1 fruit fly cellular context compared by ENCODE assay signal in genomic region chr3R:23992823-23993797, dm6.
TF ChIP-seq lines count a peak whose summit lies in the region.

Epp (minus strand) TSS chr3R:23992916.
Rab7 (plus strand) TSS chr3R:23993008.

TF ChIP-seq in whole organism, embryonic, 481 proteins besides CTCF, POLR2A, EP300 and RAD21 (continued from another document and continues in another):
- TF ChIP-seq CG9876 (GFP tag; optimal IDR thresholded peaks at IDR 0.05; lab: Kevin White, UChicago): no peak
- TF ChIP-seq ase (GFP tag; IDR thresholded peaks at IDR 0.05; lab: Robert Waterston, UW): no peak
- no peak for TF ChIP-seq Eip74EF (GFP tag; optimal IDR thresholded peaks at IDR 0.05; lab: Kevin White, UChicago)
- peak; percentile 55 for TF ChIP-seq CG9609 (GFP tag; optimal IDR thresholded peaks at IDR 0.05; lab: Kevin White, UChicago)
- peak; percentile 32; the same call in 1 of the 3 replicates for TF ChIP-seq dysf (GFP tag; IDR thresholded peaks at IDR 0.05; lab: Robert Waterston, UW)
- TF ChIP-seq Rx (GFP tag; IDR thresholded peaks at IDR 0.05; lab: Robert Waterston, UW): 0 out of 2 replicates have a peak, but pooled peaks have one; percentile 2
- peak; percentile 10 for TF ChIP-seq tin (GFP tag; optimal IDR thresholded peaks at IDR 0.05; lab: Kevin White, UChicago)
- peak; percentile 20; the same call in 1 of the 2 replicates for TF ChIP-seq E2f2 (GFP tag; IDR thresholded peaks at IDR 0.05; lab: Robert Waterston, UW)
- TF ChIP-seq H2.0 (GFP tag; IDR thresholded peaks at IDR 0.05; lab: Robert Waterston, UW): no peak
- TF ChIP-seq CG18764 (GFP tag; optimal IDR thresholded peaks at IDR 0.05; lab: Kevin White, UChicago): peak; percentile 30
- peak; percentile 24 for TF ChIP-seq CG1647 (GFP tag; optimal IDR thresholded peaks at IDR 0.05; lab: Kevin White, UChicago)
- TF ChIP-seq hbn (GFP tag; IDR thresholded peaks at IDR 0.05; lab: Robert Waterston, UW; ENCODE audit: partially characterized antibody): peak; percentile 89
- TF ChIP-seq ab (GFP tag; optimal IDR thresholded peaks at IDR 0.05; lab: Kevin White, UChicago): no peak
- no peak for TF ChIP-seq BtbVII (GFP tag; optimal IDR thresholded peaks at IDR 0.05; lab: Kevin White, UChicago)
- TF ChIP-seq vfl (GFP tag; optimal IDR thresholded peaks at IDR 0.05; lab: Kevin White, UChicago): peak; percentile 8
- TF ChIP-seq CG12236 (GFP tag; optimal IDR thresholded peaks at IDR 0.05; lab: Kevin White, UChicago): no peak
- no peak for TF ChIP-seq CG15011 (GFP tag; optimal IDR thresholded peaks at IDR 0.05; lab: Kevin White, UChicago)
- TF ChIP-seq CG2116 (GFP tag; optimal IDR thresholded peaks at IDR 0.05; lab: Kevin White, UChicago): peak; percentile 95
- peak in 1 of 2 experiments; percentile 24 for TF ChIP-seq bsh (GFP tag; optimal IDR thresholded peaks at IDR 0.05; lab: Kevin White, UChicago)
- TF ChIP-seq cato (GFP tag; optimal IDR thresholded peaks at IDR 0.05; lab: Kevin White, UChicago; ENCODE audit: borderline replicate concordance): no peak
- peak; percentile 30 for TF ChIP-seq CG10654 (GFP tag; optimal IDR thresholded peaks at IDR 0.05; lab: Kevin White, UChicago)
- TF ChIP-seq CG6254 (GFP tag; optimal IDR thresholded peaks at IDR 0.05; lab: Kevin White, UChicago): no peak
- TF ChIP-seq HHEX (GFP tag; optimal IDR thresholded peaks at IDR 0.05; lab: Kevin White, UChicago): peak; percentile 23
- no peak for TF ChIP-seq CG14050 (GFP tag; IDR thresholded peaks at IDR 0.05; lab: Robert Waterston, UW)
- TF ChIP-seq Hmr (GFP tag; optimal IDR thresholded peaks at IDR 0.05; lab: Kevin White, UChicago): peak; percentile 44
- TF ChIP-seq cg (GFP tag; optimal IDR thresholded peaks at IDR 0.05; lab: Kevin White, UChicago): peak; percentile 96
- no peak for TF ChIP-seq wek (GFP tag; optimal IDR thresholded peaks at IDR 0.05; lab: Kevin White, UChicago)
- peak; percentile 76 for TF ChIP-seq gcm (GFP tag; optimal IDR thresholded peaks at IDR 0.05; lab: Kevin White, UChicago)
- peak; percentile 56 for TF ChIP-seq lbe (GFP tag; optimal IDR thresholded peaks at IDR 0.05; lab: Kevin White, UChicago)
- peak; percentile 96 for TF ChIP-seq chinmo (GFP tag; IDR thresholded peaks at IDR 0.05; lab: Robert Waterston, UW; ENCODE audit: partially characterized antibody)
- peak; percentile 88 for TF ChIP-seq HLH4C (GFP tag; IDR thresholded peaks at IDR 0.05; lab: Robert Waterston, UW; ENCODE audit: partially characterized antibody)
- no peak for TF ChIP-seq usp (GFP tag; optimal IDR thresholded peaks at IDR 0.05; lab: Kevin White, UChicago)
- TF ChIP-seq pho (GFP tag; optimal IDR thresholded peaks at IDR 0.05; lab: Kevin White, UChicago): peak; percentile 66
- peak; percentile 96 for TF ChIP-seq Bgb (GFP tag; IDR thresholded peaks at IDR 0.05; lab: Robert Waterston, UW; ENCODE audit: partially characterized antibody)
- TF ChIP-seq esg (GFP tag; conservative IDR thresholded peaks at IDR 0.05; lab: Robert Waterston, UW): no peak
- no peak for TF ChIP-seq Bdp1 (GFP tag; optimal IDR thresholded peaks at IDR 0.05; lab: Kevin White, UChicago)
- TF ChIP-seq CG10274 (GFP tag; optimal IDR thresholded peaks at IDR 0.05; lab: Kevin White, UChicago): no peak
- no peak for TF ChIP-seq CG31365 (tag; optimal IDR thresholded peaks at IDR 0.05; lab: Kevin White, UChicago)
- no peak for TF ChIP-seq CG8478 (optimal IDR thresholded peaks at IDR 0.05; lab: Kevin White, UChicago)
- no peak for TF ChIP-seq CG15269 (tag; optimal IDR thresholded peaks at IDR 0.05; lab: Kevin White, UChicago)
- TF ChIP-seq zf30C (GFP tag; optimal IDR thresholded peaks at IDR 0.05; lab: Kevin White, UChicago): no peak
- peak; percentile 45 for TF ChIP-seq Nf-YB (GFP tag; optimal IDR thresholded peaks at IDR 0.05; lab: Kevin White, UChicago)
- TF ChIP-seq CG12659 (GFP tag; optimal IDR thresholded peaks at IDR 0.05; lab: Kevin White, UChicago): peak; percentile 75
- TF ChIP-seq HLHmδ (GFP tag; optimal IDR thresholded peaks at IDR 0.05; lab: Kevin White, UChicago): no peak
- TF ChIP-seq jing (GFP tag; optimal IDR thresholded peaks at IDR 0.05; lab: Kevin White, UChicago): no peak
- peak; percentile 28 for TF ChIP-seq CG10543 (GFP tag; optimal IDR thresholded peaks at IDR 0.05; lab: Kevin White, UChicago)
- no peak for TF ChIP-seq ara (GFP tag; IDR thresholded peaks at IDR 0.05; lab: Robert Waterston, UW)
- no peak for TF ChIP-seq NC2α (GFP tag; optimal IDR thresholded peaks at IDR 0.05; lab: Kevin White, UChicago)
- TF ChIP-seq insv (GFP tag; optimal IDR thresholded peaks at IDR 0.05; lab: Kevin White, UChicago): no peak
- no peak for TF ChIP-seq CG1529 (GFP tag; optimal IDR thresholded peaks at IDR 0.05; lab: Kevin White, UChicago)
- TF ChIP-seq CG7556 (GFP tag; optimal IDR thresholded peaks at IDR 0.05; lab: Kevin White, UChicago): no peak
- TF ChIP-seq CG15601 (tag; optimal IDR thresholded peaks at IDR 0.05; lab: Kevin White, UChicago): peak; percentile 28
- peak; percentile 53 to 67 for TF ChIP-seq dpn (GFP tag; optimal IDR thresholded peaks at IDR 0.05; lab: Kevin White, UChicago)
- no peak for TF ChIP-seq cad (GFP tag; optimal IDR thresholded peaks at IDR 0.05; lab: Kevin White, UChicago)
- peak; percentile 80 for TF ChIP-seq Nf-YC (tag; optimal IDR thresholded peaks at IDR 0.05; lab: Kevin White, UChicago)
- peak; percentile 64 for TF ChIP-seq CG2129 (GFP tag; IDR thresholded peaks at IDR 0.05; lab: Robert Waterston, UW; ENCODE audit: partially characterized antibody)
- peak; percentile 36 for TF ChIP-seq Dad (GFP tag; optimal IDR thresholded peaks at IDR 0.05; lab: Kevin White, UChicago)
- TF ChIP-seq peb (GFP tag; IDR thresholded peaks at IDR 0.05; lab: Robert Waterston, UW): no peak
- TF ChIP-seq CG4707 (GFP tag; optimal IDR thresholded peaks at IDR 0.05; lab: Kevin White, UChicago): peak; percentile 15
- peak; percentile 51 for TF ChIP-seq Xbp1 (GFP tag; optimal IDR thresholded peaks at IDR 0.05; lab: Kevin White, UChicago)
- peak; percentile 75 for TF ChIP-seq CG3847 (GFP tag; IDR thresholded peaks at IDR 0.05; lab: Robert Waterston, UW)
- TF ChIP-seq CG17912 (GFP tag; optimal IDR thresholded peaks at IDR 0.05; lab: Kevin White, UChicago): peak; percentile 22
- no peak for TF ChIP-seq dimm (GFP tag; IDR thresholded peaks at IDR 0.05; lab: Robert Waterston, UW)
- TF ChIP-seq knrl (GFP tag; IDR thresholded peaks at IDR 0.05; lab: Robert Waterston, UW; ENCODE audit: partially characterized antibody): peak; percentile 91
- no peak for TF ChIP-seq Hey (tag; optimal IDR thresholded peaks at IDR 0.05; lab: Kevin White, UChicago)
- TF ChIP-seq CG6683 (GFP tag; optimal IDR thresholded peaks at IDR 0.05; lab: Kevin White, UChicago): peak; percentile 32
- no peak for TF ChIP-seq Sox102F (GFP tag; optimal IDR thresholded peaks at IDR 0.05; lab: Kevin White, UChicago)
- TF ChIP-seq CG30020 (tag; optimal IDR thresholded peaks at IDR 0.05; lab: Kevin White, UChicago): peak; percentile 44
- TF ChIP-seq nom (GFP tag; optimal IDR thresholded peaks at IDR 0.05; lab: Kevin White, UChicago): peak; percentile 90
- peak; percentile 88 for TF ChIP-seq CG17186 (GFP tag; optimal IDR thresholded peaks at IDR 0.05; lab: Kevin White, UChicago)
- no peak for TF ChIP-seq tgo (GFP tag; IDR thresholded peaks at IDR 0.05; lab: Robert Waterston, UW)
- no peak for TF ChIP-seq CG31388 (GFP tag; optimal IDR thresholded peaks at IDR 0.05; lab: Kevin White, UChicago)
- TF ChIP-seq Hsf (GFP tag; optimal IDR thresholded peaks at IDR 0.05; lab: Kevin White, UChicago): peak; percentile 7
- TF ChIP-seq toy (GFP tag; IDR thresholded peaks at IDR 0.05; lab: Robert Waterston, UW): no peak
- no peak for TF ChIP-seq rib (GFP tag; IDR thresholded peaks at IDR 0.05; lab: Robert Waterston, UW)
- no peak for TF ChIP-seq CG6854 (GFP tag; optimal IDR thresholded peaks at IDR 0.05; lab: Kevin White, UChicago)
- TF ChIP-seq trh (GFP tag; optimal IDR thresholded peaks at IDR 0.05; lab: Kevin White, UChicago): no peak
- no peak for TF ChIP-seq ssp (GFP tag; IDR thresholded peaks at IDR 0.05; lab: Robert Waterston, UW)
- TF ChIP-seq CG17829 (tag; optimal IDR thresholded peaks at IDR 0.05; lab: Kevin White, UChicago): peak; percentile 36
- TF ChIP-seq Hmx (GFP tag; optimal IDR thresholded peaks at IDR 0.05; lab: Kevin White, UChicago): no peak
- TF ChIP-seq BEAF-32 (GFP tag; optimal IDR thresholded peaks at IDR 0.05; lab: Kevin White, UChicago): peak; percentile 94
- peak; percentile 17 for TF ChIP-seq mirr (GFP tag; optimal IDR thresholded peaks at IDR 0.05; lab: Kevin White, UChicago)
- no peak; the same call in 3 of the 4 replicates for TF ChIP-seq Gug (GFP tag; IDR thresholded peaks at IDR 0.05; lab: Robert Waterston, UW)
- peak; percentile 90 for TF ChIP-seq CG16813 (GFP tag; IDR thresholded peaks at IDR 0.05; lab: Robert Waterston, UW; ENCODE audit: partially characterized antibody)
- no peak for TF ChIP-seq Ada2b (GFP tag; IDR thresholded peaks at IDR 0.05; lab: Robert Waterston, UW)
- peak; percentile 12 for TF ChIP-seq ewg (GFP tag; optimal IDR thresholded peaks at IDR 0.05; lab: Kevin White, UChicago)
- TF ChIP-seq Usf (GFP tag; optimal IDR thresholded peaks at IDR 0.05; lab: Kevin White, UChicago): no peak
- peak; percentile 88 for TF ChIP-seq nerfin-1 (tag; optimal IDR thresholded peaks at IDR 0.05; lab: Kevin White, UChicago)
- no peak for TF ChIP-seq CG13775 (GFP tag; optimal IDR thresholded peaks at IDR 0.05; lab: Kevin White, UChicago)
- peak; percentile 95 for TF ChIP-seq unc-4 (GFP tag; IDR thresholded peaks at IDR 0.05; lab: Robert Waterston, UW; ENCODE audit: partially characterized antibody)
- TF ChIP-seq CG5245 (GFP tag; optimal IDR thresholded peaks at IDR 0.05; lab: Kevin White, UChicago): no peak
- no peak for TF ChIP-seq CG12219 (GFP tag; optimal IDR thresholded peaks at IDR 0.05; lab: Kevin White, UChicago)
- TF ChIP-seq Lpt (GFP tag; optimal IDR thresholded peaks at IDR 0.05; lab: Kevin White, UChicago): no peak
- no peak for TF ChIP-seq gsb (GFP tag; IDR thresholded peaks at IDR 0.05; lab: Robert Waterston, UW)
- peak; percentile 22 for TF ChIP-seq CG9437 (GFP tag; optimal IDR thresholded peaks at IDR 0.05; lab: Kevin White, UChicago)
- TF ChIP-seq CG14441 (GFP tag; IDR thresholded peaks at IDR 0.05; lab: Robert Waterston, UW): no peak
- TF ChIP-seq CG3995 (GFP tag; optimal IDR thresholded peaks at IDR 0.05; lab: Kevin White, UChicago): peak; percentile 53
- no peak for TF ChIP-seq fd64A (GFP tag; optimal IDR thresholded peaks at IDR 0.05; lab: Kevin White, UChicago)
- TF ChIP-seq ato (GFP tag; IDR thresholded peaks at IDR 0.05; lab: Robert Waterston, UW; ENCODE audit: partially characterized antibody): peak; percentile 87
- TF ChIP-seq Jarid2 (GFP tag; optimal IDR thresholded peaks at IDR 0.05; lab: Kevin White, UChicago): no peak
- TF ChIP-seq CG18262 (tag; optimal IDR thresholded peaks at IDR 0.05; lab: Kevin White, UChicago): peak; percentile 15
- peak; percentile 92 for TF ChIP-seq Med (GFP tag; lab: Kevin White, UChicago)
- 0 out of 2 replicates have a peak, but pooled peaks have one; percentile 27 for TF ChIP-seq CG7372 (GFP tag; IDR thresholded peaks at IDR 0.05; lab: Robert Waterston, UW)
- TF ChIP-seq sqz (GFP tag; optimal IDR thresholded peaks at IDR 0.05; lab: Kevin White, UChicago): no peak
- TF ChIP-seq phol (tag; optimal IDR thresholded peaks at IDR 0.05; lab: Kevin White, UChicago): peak; percentile 43
- TF ChIP-seq psq (GFP tag; optimal IDR thresholded peaks at IDR 0.05; lab: Kevin White, UChicago): no peak
- peak; percentile 56 for TF ChIP-seq CG8924 (tag; optimal IDR thresholded peaks at IDR 0.05; lab: Kevin White, UChicago)
- TF ChIP-seq Hand (GFP tag; optimal IDR thresholded peaks at IDR 0.05; lab: Kevin White, UChicago): no peak
- no peak for TF ChIP-seq CG11504 (tag; optimal IDR thresholded peaks at IDR 0.05; lab: Kevin White, UChicago)
- TF ChIP-seq CG14014 (GFP tag; IDR thresholded peaks at IDR 0.05; lab: Robert Waterston, UW): 0 out of 2 replicates have a peak, but pooled peaks have one; percentile 15
- TF ChIP-seq tup (GFP tag; optimal IDR thresholded peaks at IDR 0.05; lab: Kevin White, UChicago): no peak
- peak; percentile 12 for TF ChIP-seq CG4282 (GFP tag; optimal IDR thresholded peaks at IDR 0.05; lab: Kevin White, UChicago)
- TF ChIP-seq Trl (optimal IDR thresholded peaks at IDR 0.05; lab: Kevin White, UChicago): peak in 1 of 2 experiments; percentile 5
- peak; percentile 51 for TF ChIP-seq Trl (GFP tag; optimal IDR thresholded peaks at IDR 0.05; lab: Kevin White, UChicago)
- no peak for TF ChIP-seq CG13894 (tag; optimal IDR thresholded peaks at IDR 0.05; lab: Kevin White, UChicago)
- no peak for TF ChIP-seq aop (GFP tag; IDR thresholded peaks at IDR 0.05; lab: Robert Waterston, UW)
- TF ChIP-seq Atf-2 (GFP tag; optimal IDR thresholded peaks at IDR 0.05; lab: Kevin White, UChicago): no peak
- no peak for TF ChIP-seq tio (GFP tag; optimal IDR thresholded peaks at IDR 0.05; lab: Kevin White, UChicago)
- TF ChIP-seq sug (tag; optimal IDR thresholded peaks at IDR 0.05; lab: Kevin White, UChicago): peak; percentile 54
- TF ChIP-seq CG31441 (GFP tag; IDR thresholded peaks at IDR 0.05; lab: Robert Waterston, UW): no peak; the same call in 1 of the 2 replicates
- no peak for TF ChIP-seq D19A (tag; optimal IDR thresholded peaks at IDR 0.05; lab: Kevin White, UChicago)
- TF ChIP-seq sna (GFP tag; IDR thresholded peaks at IDR 0.05; lab: Robert Waterston, UW; ENCODE audit: partially characterized antibody): peak; percentile 80
- TF ChIP-seq bab2 (GFP tag; optimal IDR thresholded peaks at IDR 0.05; lab: Kevin White, UChicago): peak; percentile 15
- TF ChIP-seq CG12942 (GFP tag; optimal IDR thresholded peaks at IDR 0.05; lab: Kevin White, UChicago): peak; percentile 41
- peak; percentile 12 for TF ChIP-seq CG1233 (GFP tag; optimal IDR thresholded peaks at IDR 0.05; lab: Kevin White, UChicago)
- peak; percentile 45 for TF ChIP-seq nau (GFP tag; optimal IDR thresholded peaks at IDR 0.05; lab: Kevin White, UChicago)
- no peak for TF ChIP-seq Atf6 (GFP tag; IDR thresholded peaks at IDR 0.05; lab: Robert Waterston, UW)
- no peak for TF ChIP-seq CG2889 (GFP tag; IDR thresholded peaks at IDR 0.05; lab: Robert Waterston, UW)
- no peak for TF ChIP-seq CG17612 (GFP tag; IDR thresholded peaks at IDR 0.05; lab: Robert Waterston, UW)
- TF ChIP-seq klu (GFP tag; IDR thresholded peaks at IDR 0.05; lab: Robert Waterston, UW): no peak
- peak; percentile 66 for TF ChIP-seq crol (GFP tag; IDR thresholded peaks at IDR 0.05; lab: Robert Waterston, UW)
- TF ChIP-seq CG14860 (GFP tag; IDR thresholded peaks at IDR 0.05; lab: Robert Waterston, UW; ENCODE audit: partially characterized antibody): peak; percentile 85
- peak; percentile 56 for TF ChIP-seq CG3163 (GFP tag; optimal IDR thresholded peaks at IDR 0.05; lab: Kevin White, UChicago)
